Fruit fly (Drosophila melanogaster): ENCODE results near the gene CG33270.

Gene CG33270

dm6 chr3L:11543681-11544299 lies 34.6 kb downstream of the CG33270 start:
- TF ChIP-seq Dll (optimal IDR thresholded peaks at IDR 0.05) (no peak), EcR (GFP tag; optimal IDR thresholded peaks at IDR 0.05) (no peak), usp (GFP tag; optimal IDR thresholded peaks at IDR 0.05) (no peak), CG8478 (optimal IDR thresholded peaks at IDR 0.05) (no peak), psq (optimal IDR thresholded peaks at IDR 0.05) (no peak), pan (optimal IDR thresholded peaks at IDR 0.05) (no peak)

dm6 chr3L:11542948-11543347 lies 35.5 kb downstream of the CG33270 start:
- TF ChIP-seq Dll (optimal IDR thresholded peaks at IDR 0.05) (no peak), CG8478 (optimal IDR thresholded peaks at IDR 0.05) (no peak), EcR (GFP tag; optimal IDR thresholded peaks at IDR 0.05) (no peak), usp (GFP tag; optimal IDR thresholded peaks at IDR 0.05) (no peak), pan (optimal IDR thresholded peaks at IDR 0.05) (no peak), psq (optimal IDR thresholded peaks at IDR 0.05) (no peak)

dm6 chr3L:11542437-11542836 lies 36.0 kb downstream of the CG33270 start:
- TF ChIP-seq Dll (optimal IDR thresholded peaks at IDR 0.05) = no peak

- TF ChIP-seq psq (optimal IDR thresholded peaks at IDR 0.05) (no peak), CG8478 (optimal IDR thresholded peaks at IDR 0.05) (no peak), usp (GFP tag; optimal IDR thresholded peaks at IDR 0.05) (no peak), pan (optimal IDR thresholded peaks at IDR 0.05) (no peak), Dll (optimal IDR thresholded peaks at IDR 0.05) (no peak), EcR (GFP tag; optimal IDR thresholded peaks at IDR 0.05) (no peak)
Observed at dm6 chr3L:11540330-11540702, 38.1 kb downstream of the CG33270 start.

- TF ChIP-seq pan (optimal IDR thresholded peaks at IDR 0.05) (no peak), psq (optimal IDR thresholded peaks at IDR 0.05) (no peak), CG8478 (optimal IDR thresholded peaks at IDR 0.05) (no peak)
Observed at dm6 chr3L:11539511-11540329, 38.7 kb downstream of the CG33270 start.

- TF ChIP-seq Dll (optimal IDR thresholded peaks at IDR 0.05) = no peak
- no peak for TF ChIP-seq psq (optimal IDR thresholded peaks at IDR 0.05)
- TF ChIP-seq EcR (GFP tag; optimal IDR thresholded peaks at IDR 0.05) = no peak
- no peak for TF ChIP-seq CG8478 (optimal IDR thresholded peaks at IDR 0.05)
- TF ChIP-seq pan (optimal IDR thresholded peaks at IDR 0.05) = no peak
- TF ChIP-seq usp (GFP tag; optimal IDR thresholded peaks at IDR 0.05) = no peak
Observed at dm6 chr3L:11536767-11537419, 41.5 kb downstream of the CG33270 start.

dm6 chr3L:11536132-11536531 lies 42.3 kb downstream of the CG33270 start:
- TF ChIP-seq CG8478 (optimal IDR thresholded peaks at IDR 0.05) (no peak), pan (optimal IDR thresholded peaks at IDR 0.05) (no peak), EcR (GFP tag; optimal IDR thresholded peaks at IDR 0.05) (no peak), psq (optimal IDR thresholded peaks at IDR 0.05) (no peak), usp (GFP tag; optimal IDR thresholded peaks at IDR 0.05) (no peak), Dll (optimal IDR thresholded peaks at IDR 0.05) (no peak)

- TF ChIP-seq EcR (GFP tag; optimal IDR thresholded peaks at IDR 0.05) = no peak
- TF ChIP-seq usp (GFP tag; optimal IDR thresholded peaks at IDR 0.05) = no peak
- no peak for TF ChIP-seq psq (optimal IDR thresholded peaks at IDR 0.05)
- TF ChIP-seq Dll (optimal IDR thresholded peaks at IDR 0.05) = no peak
Observed at dm6 chr3L:11534391-11535246, 43.8 kb downstream of the CG33270 start.

dm6 chr3L:11533704-11534319 lies 44.6 kb downstream of the CG33270 start:
- TF ChIP-seq pan (optimal IDR thresholded peaks at IDR 0.05) (no peak), CG8478 (optimal IDR thresholded peaks at IDR 0.05) (no peak), Dll (optimal IDR thresholded peaks at IDR 0.05) (no peak), usp (GFP tag; optimal IDR thresholded peaks at IDR 0.05) (no peak), EcR (GFP tag; optimal IDR thresholded peaks at IDR 0.05) (no peak), psq (optimal IDR thresholded peaks at IDR 0.05) (no peak)

dm6 chr3L:11531994-11532732 lies 46.3 kb downstream of the CG33270 start:
- TF ChIP-seq CG8478 (optimal IDR thresholded peaks at IDR 0.05) = no peak
- TF ChIP-seq EcR (GFP tag; optimal IDR thresholded peaks at IDR 0.05) = no peak
- no peak for TF ChIP-seq usp (GFP tag; optimal IDR thresholded peaks at IDR 0.05)
- TF ChIP-seq pan (optimal IDR thresholded peaks at IDR 0.05) = no peak
- no peak for TF ChIP-seq psq (optimal IDR thresholded peaks at IDR 0.05)

- no peak for TF ChIP-seq Dll (optimal IDR thresholded peaks at IDR 0.05)
- no peak for TF ChIP-seq usp (GFP tag; optimal IDR thresholded peaks at IDR 0.05)
- no peak for TF ChIP-seq pan (optimal IDR thresholded peaks at IDR 0.05)
Observed at dm6 chr3L:11531300-11531699, 47.1 kb downstream of the CG33270 start.

Measured in whole organism.